Worm (Caenorhabditis elegans): ENCODE measurements around the gene rbmx-2.

The rbmx-2 gene

ce11 chrII:6196875-6197274, at the start of gene rbmx-2, which contains the start of gene C30B5.2 (continued):
- TF ChIP-seq bed-2 (GFP tag; IDR thresholded peaks at IDR 0.05) (no peak), lsy-27 (tag; optimal IDR thresholded peaks at IDR 0.05; ENCODE audit: borderline replicate concordance, insufficient read depth) (peak; percentile 7), nfya-2 (GFP tag; IDR thresholded peaks at IDR 0.05) (no peak), ztf-25 (GFP tag; IDR thresholded peaks at IDR 0.05) (no peak), snpc-1.3 (tag; optimal IDR thresholded peaks at IDR 0.05; ENCODE audit: insufficient read depth) (no peak), lin-40 (tag; optimal IDR thresholded peaks at IDR 0.05) (no peak), hmg-20 (GFP tag; IDR thresholded peaks at IDR 0.05) (no peak)

ce11 chrII:6246054-6246453, 49.3 kb upstream of the rbmx-2 start, which contains the start of gene lelo-1:
Gene lelo-1, plus strand, starts transcription at chrII:6246354.
- TF ChIP-seq unc-62 (GFP tag; optimal IDR thresholded peaks at IDR 0.05) (no peak), hsf-1 (GFP tag; IDR thresholded peaks at IDR 0.05) (no peak), mcd-1 (GFP tag; IDR thresholded peaks at IDR 0.05) (no peak), lin-40 (tag; optimal IDR thresholded peaks at IDR 0.05) (no peak), mel-28 (tag; optimal IDR thresholded peaks at IDR 0.05; ENCODE audit: borderline replicate concordance) (no peak), rcor-1 (GFP tag; IDR thresholded peaks at IDR 0.05) (no peak), gei-17 (GFP tag; optimal IDR thresholded peaks at IDR 0.05) (no peak), ztf-25 (GFP tag; IDR thresholded peaks at IDR 0.05) (no peak), athp-1 (tag; optimal IDR thresholded peaks at IDR 0.05) (no peak), bed-1 (GFP tag; IDR thresholded peaks at IDR 0.05) (no peak), pbrm-1 (GFP tag; IDR thresholded peaks at IDR 0.05) (no peak), nfyb-1 (GFP tag; IDR thresholded peaks at IDR 0.05) (no peak), xnd-1 (tag; optimal IDR thresholded peaks at IDR 0.05) (no peak), hmg-1.2 (GFP tag; IDR thresholded peaks at IDR 0.05) (no peak), ets-4 (GFP tag; optimal IDR thresholded peaks at IDR 0.05) (no peak), ztf-18 (tag; optimal IDR thresholded peaks at IDR 0.05) (no peak), lin-26 (GFP tag; IDR thresholded peaks at IDR 0.05) (no peak), pha-4 (tag; optimal IDR thresholded peaks at IDR 0.05) (no peak)

ce11 chrII:6245199-6245702, 48.5 kb upstream of the rbmx-2 start, which contains the start of gene blos-4:
Gene blos-4, plus strand, starts transcription at chrII:6245249.
- TF ChIP-seq lin-54 (GFP tag; optimal IDR thresholded peaks at IDR 0.05) = no peak
- TF ChIP-seq lin-26 (GFP tag; IDR thresholded peaks at IDR 0.05) = no peak
- TF ChIP-seq F22D6.2 (tag; optimal IDR thresholded peaks at IDR 0.05) = no peak
- no peak for TF ChIP-seq madf-8 (GFP tag; conservative IDR thresholded peaks at IDR 0.05)
- no peak for TF ChIP-seq rcor-1 (GFP tag; IDR thresholded peaks at IDR 0.05)
- TF ChIP-seq ztf-25 (GFP tag; IDR thresholded peaks at IDR 0.05) = no peak
- TF ChIP-seq xnd-1 (tag; optimal IDR thresholded peaks at IDR 0.05) = no peak
- no peak for TF ChIP-seq F23B12.7 (tag; optimal IDR thresholded peaks at IDR 0.05; ENCODE audit: insufficient read depth)
- TF ChIP-seq ceh-27 (GFP tag; optimal IDR thresholded peaks at IDR 0.05) = no peak
- no peak for TF ChIP-seq mes-4 (tag; optimal IDR thresholded peaks at IDR 0.05)
- no peak for TF ChIP-seq mcd-1 (GFP tag; IDR thresholded peaks at IDR 0.05)
- no peak for TF ChIP-seq lir-1 (GFP tag; conservative IDR thresholded peaks at IDR 0.05)
- TF ChIP-seq C06A6.2 (GFP tag; conservative IDR thresholded peaks at IDR 0.05) = no peak
- no peak for TF ChIP-seq tlf-1 (GFP tag; optimal IDR thresholded peaks at IDR 0.05)
- no peak for TF ChIP-seq lsl-1 (GFP tag; optimal IDR thresholded peaks at IDR 0.05)
- TF ChIP-seq sptf-2 (GFP tag; optimal IDR thresholded peaks at IDR 0.05) = no peak
- no peak for TF ChIP-seq madf-3 (GFP tag; IDR thresholded peaks at IDR 0.05)
